Fruit fly (Drosophila melanogaster): Measurements from ENCODE around the gene Cpr76Ba.

The Cpr76Ba gene

DNA sequence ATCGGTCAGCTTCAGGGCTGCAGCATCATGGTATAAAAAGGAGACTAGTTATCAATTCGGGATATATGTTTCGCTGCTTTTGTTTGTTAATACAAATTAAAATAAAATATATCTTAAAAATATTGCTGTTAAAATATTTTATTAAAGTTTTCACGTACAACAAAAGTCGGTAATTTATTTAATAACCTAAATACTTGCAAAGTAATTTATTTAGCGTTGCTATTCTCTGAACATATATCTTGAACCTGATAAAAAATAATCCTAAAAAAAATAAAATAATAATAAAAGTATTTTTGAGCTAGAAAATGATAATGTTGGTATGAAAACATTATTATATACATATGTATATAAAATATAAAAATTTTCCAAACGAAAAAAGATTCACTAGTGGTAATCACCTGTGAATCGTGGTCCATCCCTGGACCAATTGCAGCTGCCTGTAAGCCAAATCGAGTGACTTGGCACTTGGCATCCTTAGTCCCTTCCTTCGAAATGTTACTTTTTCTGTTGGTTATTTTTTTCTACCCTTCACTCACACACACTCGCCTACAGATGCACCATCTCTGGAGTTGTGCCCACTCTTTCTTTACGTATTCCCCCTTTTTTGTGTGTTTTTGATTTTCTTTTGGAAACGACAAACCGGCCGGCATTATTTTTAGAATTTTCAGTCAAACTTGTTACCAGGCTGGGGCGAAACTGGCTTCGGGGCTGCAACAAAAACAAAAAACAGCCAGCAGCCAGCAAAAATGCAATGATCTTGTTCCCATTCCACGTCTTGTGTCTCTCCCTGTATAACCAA lies 39.3 kb upstream of the Cpr76Ba start (continued):
- TF ChIP-seq CG7556 (GFP tag; optimal IDR thresholded peaks at IDR 0.05): peak; percentile 47
- TF ChIP-seq CG17361 (GFP tag; IDR thresholded peaks at IDR 0.05): peak; percentile 77
- TF ChIP-seq Ssrp (tag; optimal IDR thresholded peaks at IDR 0.05): peak; percentile 37
- TF ChIP-seq nmo (GFP tag; optimal IDR thresholded peaks at IDR 0.05): peak; percentile 15
- no peak for TF ChIP-seq rib (GFP tag; IDR thresholded peaks at IDR 0.05)
- TF ChIP-seq YL-1 (GFP tag; optimal IDR thresholded peaks at IDR 0.05): no peak
- no peak for TF ChIP-seq B-H1 (GFP tag; IDR thresholded peaks at IDR 0.05)
- TF ChIP-seq Elba2 (GFP tag; optimal IDR thresholded peaks at IDR 0.05): no peak
- TF ChIP-seq slp2 (GFP tag; optimal IDR thresholded peaks at IDR 0.05): no peak
- TF ChIP-seq gem (tag; optimal IDR thresholded peaks at IDR 0.05): peak; percentile 64
- no peak for TF ChIP-seq tap (tag; optimal IDR thresholded peaks at IDR 0.05)
- TF ChIP-seq Hr3 (GFP tag; optimal IDR thresholded peaks at IDR 0.05): no peak
- no peak for TF ChIP-seq CG3847 (GFP tag; IDR thresholded peaks at IDR 0.05)
- TF ChIP-seq CG13894 (tag; optimal IDR thresholded peaks at IDR 0.05): no peak
- peak; percentile 45 for TF ChIP-seq CG4404 (GFP tag; IDR thresholded peaks at IDR 0.05)
- TF ChIP-seq CG7745 (tag; optimal IDR thresholded peaks at IDR 0.05): no peak
- no peak for TF ChIP-seq NK7.1 (GFP tag; optimal IDR thresholded peaks at IDR 0.05)
- TF ChIP-seq CG3407 (GFP tag; optimal IDR thresholded peaks at IDR 0.05): no peak
- TF ChIP-seq az2 (GFP tag; optimal IDR thresholded peaks at IDR 0.05): no peak
- no peak for TF ChIP-seq HLH54F (GFP tag; optimal IDR thresholded peaks at IDR 0.05)
- TF ChIP-seq pum (GFP tag; optimal IDR thresholded peaks at IDR 0.05): no peak
- no peak for TF ChIP-seq CG4282 (GFP tag; optimal IDR thresholded peaks at IDR 0.05)
- TF ChIP-seq NfI (GFP tag; optimal IDR thresholded peaks at IDR 0.05): no peak
- no peak for TF ChIP-seq Bteb2 (GFP tag; optimal IDR thresholded peaks at IDR 0.05)
- TF ChIP-seq Sin3A (optimal IDR thresholded peaks at IDR 0.05): no peak
- TF ChIP-seq CG6272 (GFP tag; IDR thresholded peaks at IDR 0.05): no peak
- TF ChIP-seq CG12071 (GFP tag; optimal IDR thresholded peaks at IDR 0.05): no peak
- TF ChIP-seq dmrt11E (tag; optimal IDR thresholded peaks at IDR 0.05): peak; percentile 88
- no peak for TF ChIP-seq CG9215 (GFP tag; IDR thresholded peaks at IDR 0.05)
- no peak for TF ChIP-seq bab2 (GFP tag; optimal IDR thresholded peaks at IDR 0.05)
- TF ChIP-seq HmgZ (tag; optimal IDR thresholded peaks at IDR 0.05): no peak
- TF ChIP-seq Gug (GFP tag; IDR thresholded peaks at IDR 0.05): no peak
- peak; percentile 52 for TF ChIP-seq corto (GFP tag; optimal IDR thresholded peaks at IDR 0.05)
- TF ChIP-seq nom (GFP tag; optimal IDR thresholded peaks at IDR 0.05): peak; percentile 71
- no peak for TF ChIP-seq sr (GFP tag; IDR thresholded peaks at IDR 0.05)
- no peak for TF ChIP-seq CG3163 (GFP tag; optimal IDR thresholded peaks at IDR 0.05)
- no peak for TF ChIP-seq CG3838 (GFP tag; optimal IDR thresholded peaks at IDR 0.05)
- no peak for TF ChIP-seq lov (optimal IDR thresholded peaks at IDR 0.05)
- no peak for TF ChIP-seq lov (GFP tag; IDR thresholded peaks at IDR 0.05)
- TF ChIP-seq Nf-YC (tag; optimal IDR thresholded peaks at IDR 0.05): no peak
- TF ChIP-seq repo (GFP tag; optimal IDR thresholded peaks at IDR 0.05): no peak
- no peak for TF ChIP-seq CG13287 (GFP tag; IDR thresholded peaks at IDR 0.05; ENCODE audit: partially characterized antibody)
- TF ChIP-seq amos (GFP tag; IDR thresholded peaks at IDR 0.05; ENCODE audit: partially characterized antibody): no peak
- TF ChIP-seq crc (GFP tag; optimal IDR thresholded peaks at IDR 0.05): no peak
- no peak for TF ChIP-seq Ravus (GFP tag; IDR thresholded peaks at IDR 0.05)
- no peak for TF ChIP-seq NC2α (GFP tag; optimal IDR thresholded peaks at IDR 0.05)
- TF ChIP-seq E2f1 (GFP tag; IDR thresholded peaks at IDR 0.05): no peak
- TF ChIP-seq bigmax (GFP tag; optimal IDR thresholded peaks at IDR 0.05): no peak
- TF ChIP-seq NC2β (GFP tag; optimal IDR thresholded peaks at IDR 0.05): no peak
- no peak for TF ChIP-seq CG16779 (GFP tag; IDR thresholded peaks at IDR 0.05)
- TF ChIP-seq CG11247 (GFP tag; IDR thresholded peaks at IDR 0.05): no peak
- TF ChIP-seq Side (GFP tag; optimal IDR thresholded peaks at IDR 0.05): no peak

All from whole organism, embryonic.